Worm (Caenorhabditis elegans) whole organism, dauer: Measurements from ENCODE around the gene Y62H9A.16.
A peak's percentile ranks its signal among the peaks of the same experiment; 100 is the strongest.

Experiments
- unc-62 ChIP-seq: sonication (generic microtip); optimal IDR thresholded peaks from 2 replicates; lab custom pipeline; 2017; ENCODE audit warnings: missing biosample characterization, missing genetic modification reagents, missing genetic modification characterization

Gene Y62H9A.16

ce11 chrX:11909168-11909567, 8.9 kb upstream of the Y62H9A.16 start:
- TF ChIP-seq unc-62 (GFP tag; lab: Kevin White, UChicago): no peak

- no peak for TF ChIP-seq unc-62 (GFP tag; lab: Kevin White, UChicago)
Observed at ce11 chrX:11910046-11910445, 8.0 kb upstream of the Y62H9A.16 start, which contains the start of gene Y62H9A.15. Gene Y62H9A.15 (minus strand): TSS chrX:11910145.

ce11 chrX:11913824-11914223, 4.3 kb upstream of the Y62H9A.16 start, which contains the start of gene Y62H9A.12:
Gene Y62H9A.12 (plus strand): TSS chrX:11914124.
- TF ChIP-seq unc-62 (GFP tag; lab: Kevin White, UChicago): no peak

ce11 chrX:11916705-11917104, 1.4 kb upstream of the Y62H9A.16 start, which contains the start of gene Y62H9A.13:
Gene Y62H9A.13 (plus strand): TSS chrX:11917005.
- TF ChIP-seq unc-62 (GFP tag; lab: Kevin White, UChicago): no peak

DNA sequence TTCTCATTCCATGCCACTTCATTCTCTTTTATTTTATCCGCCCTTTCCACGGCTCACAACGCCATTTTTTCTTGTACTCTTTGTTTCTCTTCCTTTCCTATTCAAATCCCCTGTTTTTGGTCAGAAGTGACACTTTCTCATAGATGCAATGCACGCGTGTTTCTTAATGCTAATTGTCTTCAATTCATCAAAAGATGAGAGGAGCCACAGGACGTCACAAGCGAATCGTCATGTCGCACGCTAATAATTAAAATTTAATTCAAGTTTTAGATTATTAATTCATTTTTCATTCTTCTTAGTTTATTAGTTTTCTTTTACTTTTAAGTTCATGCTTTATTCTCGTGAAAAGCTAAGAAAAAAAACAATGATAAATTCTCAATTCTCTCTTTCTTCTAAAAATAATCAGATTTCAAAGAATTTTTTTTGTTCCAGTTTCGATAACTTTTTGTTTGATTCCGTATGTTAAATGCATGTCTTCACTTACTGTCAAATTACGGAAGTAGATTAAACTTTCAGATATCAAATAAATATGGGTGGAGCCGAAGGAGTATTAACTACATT, 2.7 kb downstream of the Y62H9A.16 start, which contains the start of gene Y62H9A.14:
TSS of gene Y62H9A.14 (plus strand) at position 511 of the 561 bp plus-strand sequence.
- no peak for TF ChIP-seq unc-62 (GFP tag; lab: Kevin White, UChicago)

- TF ChIP-seq unc-62 (GFP tag; lab: Kevin White, UChicago): no peak
Observed at ce11 chrX:11924158-11924557, 6.1 kb downstream of the Y62H9A.16 start, which contains the start of gene F55G7.1. Gene F55G7.1 (plus strand): TSS chrX:11924433.

- TF ChIP-seq unc-62 (GFP tag; lab: Kevin White, UChicago): no peak
Observed at ce11 chrX:11925243-11925642, 7.1 kb downstream of the Y62H9A.16 start.

DNA sequence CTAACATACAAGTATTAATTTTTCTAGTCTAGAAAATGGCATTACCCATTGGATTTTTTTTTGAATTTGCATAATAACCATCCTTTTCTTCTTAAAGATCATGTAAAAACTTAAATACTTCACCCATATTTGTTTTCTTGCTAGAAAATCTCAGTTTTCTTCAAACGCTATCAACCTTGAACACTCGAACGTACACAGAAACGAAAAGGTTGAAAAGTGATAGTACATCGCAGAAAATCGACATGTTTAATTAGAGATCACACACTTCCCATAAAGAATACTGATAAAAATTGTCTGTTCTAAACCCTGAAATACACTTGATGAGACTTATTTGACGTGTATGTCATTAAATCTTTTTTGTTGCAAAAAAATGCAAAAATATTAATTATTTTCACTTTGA, 9.5 kb downstream of the Y62H9A.16 start, which contains the start of gene F55G7.4:
TSS of gene F55G7.4 (plus strand) at position 301 of the 400 bp plus-strand sequence.
- no peak for TF ChIP-seq unc-62 (GFP tag; lab: Kevin White, UChicago)

ce11 chrX:11931559-11931958, 13.5 kb downstream of the Y62H9A.16 start, which contains the start of gene dot-1.4:
Gene dot-1.4 (minus strand): TSS chrX:11931659.
- no peak for TF ChIP-seq unc-62 (GFP tag; lab: Kevin White, UChicago)

DNA sequence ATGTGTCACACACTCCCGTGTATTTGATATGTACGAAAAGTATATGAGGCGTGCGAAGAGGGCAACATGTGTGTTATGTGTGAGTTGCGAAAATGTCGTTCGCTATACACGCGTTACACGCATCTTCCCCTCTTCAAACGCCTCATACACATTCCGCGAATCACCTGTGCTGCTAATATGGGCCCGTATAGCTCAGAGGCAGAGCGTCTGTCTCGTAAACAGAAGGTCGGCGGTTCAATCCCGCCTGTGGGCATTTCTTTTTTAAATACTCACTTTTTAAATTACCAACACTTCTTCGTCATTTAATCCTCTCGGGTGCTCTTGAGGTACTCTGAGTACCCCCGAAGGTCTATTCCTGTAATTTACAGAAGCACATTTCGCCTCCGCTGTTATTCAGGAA, 15.5 kb downstream of the Y62H9A.16 start:
- TF ChIP-seq unc-62 (GFP tag; lab: Kevin White, UChicago): no peak

DNA sequence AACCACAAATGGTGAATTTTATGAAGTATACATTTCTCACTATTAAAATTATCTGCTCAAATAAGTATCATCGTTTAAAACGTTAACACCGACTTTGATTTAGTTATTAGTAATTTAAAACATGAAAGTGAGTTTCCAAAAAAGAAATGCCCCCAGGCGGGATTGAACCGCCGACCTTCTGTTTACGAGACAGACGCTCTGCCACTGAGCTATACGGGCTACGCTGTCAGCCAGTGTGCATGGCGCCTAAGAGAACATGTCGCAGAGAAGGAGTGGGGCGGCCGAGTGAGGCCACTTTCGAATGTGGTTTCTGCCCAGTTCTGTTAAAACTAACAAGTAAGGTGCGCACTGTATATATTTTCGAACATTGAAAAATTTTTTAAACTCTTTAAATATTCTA, 16.8 kb downstream of the Y62H9A.16 start:
- no peak for TF ChIP-seq unc-62 (GFP tag; lab: Kevin White, UChicago)

- peak; percentile 32 for TF ChIP-seq unc-62 (GFP tag; lab: Kevin White, UChicago)
Observed at ce11 chrX:11937343-11937935, 19.3 kb downstream of the Y62H9A.16 start.

DNA sequence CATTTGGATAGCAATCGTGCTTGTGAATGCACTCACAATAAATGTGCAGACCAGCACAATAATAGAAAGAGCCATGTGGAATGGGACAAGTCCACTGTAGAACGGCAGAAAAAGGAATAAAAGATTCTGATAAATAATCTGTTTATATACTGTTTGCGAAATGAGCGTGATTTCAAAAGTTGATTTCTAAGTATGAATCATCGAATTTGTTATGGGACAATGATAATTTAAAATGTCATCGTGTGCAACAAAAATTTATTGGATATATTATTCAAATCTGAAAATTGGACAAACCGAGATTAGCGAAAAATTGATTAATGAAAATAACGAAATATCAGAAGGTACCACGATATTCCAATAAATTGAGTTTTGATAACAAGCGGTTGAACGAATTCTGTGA, 20.7 kb downstream of the Y62H9A.16 start, which contains the start of gene F55G7.5:
TSS of gene F55G7.5 (minus strand) at position 101 of the 400 bp plus-strand sequence.
- no peak for TF ChIP-seq unc-62 (GFP tag; lab: Kevin White, UChicago)

DNA sequence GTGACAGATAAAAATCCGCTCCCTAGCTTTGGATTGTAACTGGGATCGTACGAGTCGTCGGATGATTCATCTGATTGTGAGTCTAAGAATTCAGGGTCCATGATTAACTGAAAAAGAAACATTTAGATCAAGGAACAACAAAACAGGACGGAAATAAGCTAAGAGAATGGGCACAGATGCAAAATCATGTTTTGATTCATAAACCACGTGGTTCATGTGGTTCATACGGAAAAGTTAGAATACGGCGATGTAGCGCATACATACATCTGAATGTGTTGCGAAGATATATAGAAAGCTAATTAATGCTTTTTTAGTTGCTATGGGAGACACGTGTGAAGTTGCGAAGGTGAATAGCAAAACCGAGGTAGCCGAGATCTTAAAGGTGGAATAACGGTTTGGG, 23.9 kb downstream of the Y62H9A.16 start, which contains the start of gene F55G7.3:
TSS of gene F55G7.3 (minus strand) at position 101 of the 400 bp plus-strand sequence.
- TF ChIP-seq unc-62 (GFP tag; lab: Kevin White, UChicago): no peak

- TF ChIP-seq unc-62 (GFP tag; lab: Kevin White, UChicago): no peak
Observed at ce11 chrX:11946788-11947463, 28.8 kb downstream of the Y62H9A.16 start, which contains the start of gene nfya-1. Gene nfya-1 (minus strand): TSS chrX:11946838.
